Worm (Caenorhabditis elegans) whole organism, L1 larva: ENCODE measurements around the gene ced-2.

Experiments
- ceh-82 ChIP-seq, 3 experiments: fragments of 150-350 bp in 1 of 3; sonication (generic microtip) in 2 of 3; optimal IDR thresholded peaks; 2 replicates each; lab custom pipeline; 2014 to 2017; ENCODE audit warnings: missing biosample characterization in 3 of 3, missing genetic modification characterization in 3 of 3
- dpl-1 ChIP-seq, 3 experiments: fragments of 150-350 bp in 2 of 3; sonication (generic microtip) in 1 of 3; optimal IDR thresholded peaks; 2 replicates each; lab custom pipeline; 2014 to 2017; ENCODE audit warnings: missing biosample characterization in 3 of 3, missing genetic modification characterization in 3 of 3, missing genetic modification reagents in 3 of 3
- ets-5 ChIP-seq: fragments of 200-800 bp; sonication (Bioruptor generic); IDR thresholded peaks from 2 replicates; pipeline ENCODE4 v1.3.6; 2022; ENCODE audit warnings: missing genetic modification characterization, missing compliant biosample characterization
- fkh-10 ChIP-seq: sonication (generic microtip); optimal IDR thresholded peaks from 2 replicates; lab custom pipeline; 2017; ENCODE audit warnings: missing biosample characterization, missing genetic modification reagents, missing genetic modification characterization
- mef-2 ChIP-seq: fragments of 150-350 bp; optimal IDR thresholded peaks from 2 replicates; lab custom pipeline; 2014; ENCODE audit warnings: missing biosample characterization, missing genetic modification characterization
- nhr-237 ChIP-seq: fragments of 150-350 bp; optimal IDR thresholded peaks from 2 replicates; lab custom pipeline; 2014; ENCODE audit warnings: missing biosample characterization, missing genetic modification characterization
- nhr-85 ChIP-seq: sonication (generic microtip); peaks from one replicate; lab custom pipeline; 2016; ENCODE audit warnings: missing genetic modification characterization, inconsistent platforms, missing compliant biosample characterization
- pqm-1 ChIP-seq: sonication (generic microtip); optimal IDR thresholded peaks from 3 replicates; lab custom pipeline; 2017; ENCODE audit warnings: missing biosample characterization, missing genetic modification characterization

Gene ced-2

DNA sequence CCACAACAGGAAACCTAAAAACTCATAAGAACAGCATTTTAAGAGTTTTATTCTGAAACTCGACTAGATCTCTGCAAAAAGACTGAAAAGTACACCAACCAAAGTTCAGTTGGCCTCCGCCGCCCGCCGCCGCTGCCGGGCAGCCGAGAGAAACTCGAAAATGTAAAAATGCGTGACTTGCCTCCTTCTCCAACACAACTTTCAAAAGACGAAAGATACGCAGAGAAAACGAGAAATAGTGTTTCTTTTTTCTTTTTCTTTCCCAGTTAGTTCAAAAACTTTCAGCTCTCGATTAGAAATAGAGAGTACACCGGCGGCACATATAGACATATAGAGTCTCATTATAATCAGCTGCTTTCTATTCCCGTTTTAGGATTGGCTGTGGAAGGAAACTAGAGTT, 52.7 kb downstream of the ced-2 start (continued):
- TF ChIP-seq nhr-237 (tag; lab: Kevin White, UChicago), result no peak
- TF ChIP-seq nhr-85 (tag; lab: Kevin White, UChicago), result no peak
- no peak for TF ChIP-seq pqm-1 (tag; lab: Kevin White, UChicago)
- no peak for TF ChIP-seq ets-5 (GFP tag; lab: Robert Waterston, UW)
- no peak for TF ChIP-seq fkh-10 (GFP tag; lab: Kevin White, UChicago)
- TF ChIP-seq ceh-82 (tag; optimal IDR thresholded peaks at IDR 0.05; lab: Kevin White, UChicago), result peak in 1 of 3 experiments; percentile 65
- no peak for TF ChIP-seq mef-2
- peak in 1 of 3 experiments; percentile 25 for TF ChIP-seq dpl-1 (GFP tag; optimal IDR thresholded peaks at IDR 0.05; lab: Kevin White, UChicago)
